Worm (Caenorhabditis elegans): ENCODE results near the gene F54B11.11.

F54B11.11 gene

ce11 chrX:13598021-13598499 is 19.5 kb downstream of the F54B11.11 start, which contains the start of gene bra-1:
TSS of gene bra-1 (plus strand) at chrX:13598449.
- TF ChIP-seq ztf-23 (GFP tag; IDR thresholded peaks at IDR 0.05) (peak; percentile 53; the same call in 1 of the 2 replicates), flt-1 (GFP tag; IDR thresholded peaks at IDR 0.05) (peak; percentile 63), cog-1 (tag; optimal IDR thresholded peaks at IDR 0.05) (peak; percentile 19), klf-2 (GFP tag; conservative IDR thresholded peaks at IDR 0.05) (no peak)

ce11 chrX:13600136-13600535 is 21.6 kb downstream of the F54B11.11 start, which contains the start of gene F54B11.7:
TSS of gene F54B11.7 (plus strand) at chrX:13600436.
- TF ChIP-seq ztf-23 (GFP tag; IDR thresholded peaks at IDR 0.05) (no peak), tab-1 (GFP tag; IDR thresholded peaks at IDR 0.05) (no peak), med-1 (GFP tag; optimal IDR thresholded peaks at IDR 0.05; ENCODE audit: insufficient read depth) (no peak), klf-2 (GFP tag; conservative IDR thresholded peaks at IDR 0.05) (no peak), cog-1 (tag; optimal IDR thresholded peaks at IDR 0.05) (no peak), ztf-29 (GFP tag; IDR thresholded peaks at IDR 0.05) (no peak), ref-1 (GFP tag; conservative IDR thresholded peaks at IDR 0.05) (no peak), T22C8.4 (GFP tag; IDR thresholded peaks at IDR 0.05) (no peak), flt-1 (GFP tag; IDR thresholded peaks at IDR 0.05) (no peak)

DNA sequence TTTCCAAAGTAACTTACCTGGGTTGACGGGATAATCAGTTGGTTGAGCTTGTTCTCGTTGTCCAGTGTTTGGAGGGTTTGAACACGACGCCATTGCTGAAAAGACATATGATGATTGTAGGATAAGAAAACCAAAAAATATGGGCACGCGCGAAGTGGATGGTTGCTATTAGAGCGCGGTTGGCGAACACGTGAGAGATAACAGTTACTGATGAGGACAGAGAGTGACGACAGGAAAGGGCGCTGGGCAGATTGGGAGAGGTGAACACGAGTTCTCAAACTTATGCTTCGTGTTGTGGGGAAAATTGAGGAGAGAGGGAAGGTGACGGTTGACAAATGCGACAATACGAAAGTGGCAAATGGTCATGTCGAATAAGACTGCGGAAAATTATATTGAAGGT is 25.2 kb downstream of the F54B11.11 start, which contains the start of gene F54B11.8:
TSS of gene F54B11.8 (minus strand) at position 101 of the 400 bp plus-strand sequence.
- TF ChIP-seq med-1 (GFP tag; optimal IDR thresholded peaks at IDR 0.05; ENCODE audit: insufficient read depth) (no peak), T22C8.4 (GFP tag; IDR thresholded peaks at IDR 0.05) (no peak), ztf-23 (GFP tag; IDR thresholded peaks at IDR 0.05) (no peak), flt-1 (GFP tag; IDR thresholded peaks at IDR 0.05) (no peak), tab-1 (GFP tag; IDR thresholded peaks at IDR 0.05) (no peak), ztf-29 (GFP tag; IDR thresholded peaks at IDR 0.05) (no peak), cog-1 (tag; optimal IDR thresholded peaks at IDR 0.05) (no peak), ref-1 (GFP tag; conservative IDR thresholded peaks at IDR 0.05) (no peak), klf-2 (GFP tag; conservative IDR thresholded peaks at IDR 0.05) (no peak)

DNA sequence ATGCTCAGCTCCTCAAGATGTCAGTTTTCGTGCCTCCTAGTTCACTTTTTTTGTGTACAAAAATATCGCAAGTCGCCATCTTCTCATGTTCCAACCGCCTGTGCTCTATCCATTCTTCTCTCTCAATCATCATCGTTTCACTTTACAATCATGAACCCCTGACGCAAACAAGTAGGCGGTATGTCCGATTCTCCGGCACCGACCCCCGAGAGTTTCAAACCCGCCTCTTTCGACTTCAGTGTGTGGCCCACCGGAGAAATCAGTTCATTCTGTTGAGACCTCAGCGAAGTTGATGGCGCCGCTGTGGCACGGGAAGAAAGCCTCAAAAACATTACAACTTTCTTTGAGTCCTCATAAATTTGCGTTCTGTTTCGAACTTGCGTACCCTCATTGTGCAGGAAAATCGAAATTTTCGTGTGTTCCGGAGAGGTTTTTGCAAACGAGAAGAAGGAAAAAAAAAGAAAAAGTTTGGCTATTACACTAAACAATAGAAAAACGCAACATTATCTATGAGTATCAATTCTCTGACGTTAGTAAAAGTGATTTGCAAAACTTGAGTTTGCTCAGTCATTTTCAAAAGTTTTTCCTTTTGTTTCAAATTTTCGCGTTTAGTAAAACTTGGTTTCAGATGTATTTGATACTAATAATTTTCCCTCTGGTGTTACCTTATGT is 26.5 kb downstream of the F54B11.11 start, which contains the start of gene F54B11.9:
TSS of gene F54B11.9 (plus strand) at position 622 of the 672 bp plus-strand sequence.
- TF ChIP-seq ref-1 (GFP tag; conservative IDR thresholded peaks at IDR 0.05) (no peak), tab-1 (GFP tag; IDR thresholded peaks at IDR 0.05) (no peak), flt-1 (GFP tag; IDR thresholded peaks at IDR 0.05) (no peak), med-1 (GFP tag; optimal IDR thresholded peaks at IDR 0.05; ENCODE audit: insufficient read depth) (no peak), ztf-29 (GFP tag; IDR thresholded peaks at IDR 0.05) (no peak), T22C8.4 (GFP tag; IDR thresholded peaks at IDR 0.05) (no peak), cog-1 (tag; optimal IDR thresholded peaks at IDR 0.05) (no peak), ztf-23 (GFP tag; IDR thresholded peaks at IDR 0.05) (no peak), klf-2 (GFP tag; conservative IDR thresholded peaks at IDR 0.05) (no peak)

DNA sequence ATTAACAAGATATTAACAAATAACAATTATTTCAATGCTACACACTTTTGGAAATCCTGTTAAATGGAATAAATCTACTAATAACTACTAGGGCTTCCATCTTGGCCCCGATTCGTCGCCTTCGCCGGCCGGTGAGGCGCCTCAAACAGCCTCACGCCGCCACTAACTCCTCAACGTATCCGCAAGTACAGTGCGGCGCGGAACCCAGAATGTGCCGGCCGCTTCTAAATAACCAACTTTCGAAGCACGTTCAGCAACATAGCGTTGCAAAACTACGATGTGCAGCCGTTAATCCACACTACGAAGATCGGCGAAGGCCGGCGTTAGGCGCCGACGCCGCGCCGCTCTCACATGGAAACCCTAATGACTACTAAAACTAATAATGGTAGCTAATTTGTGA is 27.3 kb downstream of the F54B11.11 start:
- TF ChIP-seq klf-2 (GFP tag; conservative IDR thresholded peaks at IDR 0.05) (no peak), ztf-29 (GFP tag; IDR thresholded peaks at IDR 0.05) (no peak), tab-1 (GFP tag; IDR thresholded peaks at IDR 0.05) (no peak), med-1 (GFP tag; optimal IDR thresholded peaks at IDR 0.05; ENCODE audit: insufficient read depth) (no peak), ref-1 (GFP tag; conservative IDR thresholded peaks at IDR 0.05) (no peak), ztf-23 (GFP tag; IDR thresholded peaks at IDR 0.05) (no peak), flt-1 (GFP tag; IDR thresholded peaks at IDR 0.05) (no peak), T22C8.4 (GFP tag; IDR thresholded peaks at IDR 0.05) (no peak)

DNA sequence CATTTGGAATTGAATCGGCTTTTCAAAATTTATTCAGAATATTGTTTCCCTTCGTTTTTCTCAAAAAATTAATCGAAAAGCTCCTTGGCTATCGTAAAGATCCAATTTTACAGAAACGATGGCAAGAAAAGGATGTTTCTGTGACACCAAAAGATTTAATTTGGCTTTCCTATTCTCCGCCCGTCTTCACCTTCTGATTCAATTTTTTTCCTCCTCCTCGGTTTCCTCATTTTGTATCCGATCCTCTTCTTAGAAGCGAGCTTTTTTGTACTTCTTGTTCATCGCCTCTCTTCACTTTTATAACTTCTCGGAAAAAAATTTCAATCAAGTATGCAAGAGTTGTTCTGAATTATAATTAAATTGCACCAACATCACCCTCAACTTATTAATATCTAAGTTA is 31.5 kb downstream of the F54B11.11 start:
- TF ChIP-seq med-1 (GFP tag; optimal IDR thresholded peaks at IDR 0.05; ENCODE audit: insufficient read depth): no peak
- no peak for TF ChIP-seq ztf-29 (GFP tag; IDR thresholded peaks at IDR 0.05)

- no peak for TF ChIP-seq ztf-23 (GFP tag; IDR thresholded peaks at IDR 0.05)
- TF ChIP-seq klf-2 (GFP tag; conservative IDR thresholded peaks at IDR 0.05): no peak
- TF ChIP-seq cog-1 (tag; optimal IDR thresholded peaks at IDR 0.05): no peak
- no peak for TF ChIP-seq ztf-29 (GFP tag; IDR thresholded peaks at IDR 0.05)
- TF ChIP-seq T22C8.4 (GFP tag; IDR thresholded peaks at IDR 0.05): no peak
- no peak for TF ChIP-seq flt-1 (GFP tag; IDR thresholded peaks at IDR 0.05)
- no peak for TF ChIP-seq med-1 (GFP tag; optimal IDR thresholded peaks at IDR 0.05; ENCODE audit: insufficient read depth)
- TF ChIP-seq tab-1 (GFP tag; IDR thresholded peaks at IDR 0.05): no peak
- no peak for TF ChIP-seq ref-1 (GFP tag; conservative IDR thresholded peaks at IDR 0.05)
These were observed 36.6 kb downstream of the F54B11.11 start for ce11 chrX:13615181-13615580.

ce11 chrX:13618574-13618973 is 40.0 kb downstream of the F54B11.11 start, which contains the start of gene nlp-53:
TSS of gene nlp-53 (plus strand) at chrX:13618874.
- TF ChIP-seq ztf-23 (GFP tag; IDR thresholded peaks at IDR 0.05) (no peak), flt-1 (GFP tag; IDR thresholded peaks at IDR 0.05) (no peak), tab-1 (GFP tag; IDR thresholded peaks at IDR 0.05) (no peak), cog-1 (tag; optimal IDR thresholded peaks at IDR 0.05) (no peak), med-1 (GFP tag; optimal IDR thresholded peaks at IDR 0.05; ENCODE audit: insufficient read depth) (no peak), klf-2 (GFP tag; conservative IDR thresholded peaks at IDR 0.05) (no peak), ref-1 (GFP tag; conservative IDR thresholded peaks at IDR 0.05) (no peak), ztf-29 (GFP tag; IDR thresholded peaks at IDR 0.05) (no peak), T22C8.4 (GFP tag; IDR thresholded peaks at IDR 0.05) (no peak)

- no peak for TF ChIP-seq ztf-23 (GFP tag; IDR thresholded peaks at IDR 0.05)
- no peak for TF ChIP-seq T22C8.4 (GFP tag; IDR thresholded peaks at IDR 0.05)
- no peak for TF ChIP-seq med-1 (GFP tag; optimal IDR thresholded peaks at IDR 0.05; ENCODE audit: insufficient read depth)
- TF ChIP-seq klf-2 (GFP tag; conservative IDR thresholded peaks at IDR 0.05): no peak
- no peak for TF ChIP-seq ref-1 (GFP tag; conservative IDR thresholded peaks at IDR 0.05)
- TF ChIP-seq cog-1 (tag; optimal IDR thresholded peaks at IDR 0.05): no peak
- no peak for TF ChIP-seq tab-1 (GFP tag; IDR thresholded peaks at IDR 0.05)
- TF ChIP-seq flt-1 (GFP tag; IDR thresholded peaks at IDR 0.05): no peak
- TF ChIP-seq ztf-29 (GFP tag; IDR thresholded peaks at IDR 0.05): no peak
These were observed 43.0 kb downstream of the F54B11.11 start, which contains the start of gene Y12A6A.1 for ce11 chrX:13621628-13622027. TSS of gene Y12A6A.1 (minus strand) at chrX:13621728.

Data from whole organism, midembryonic.